Worm (Caenorhabditis elegans) whole organism, L4 larva: ENCODE data around the gene B0454.26.

ENCODE experiments used
- R02D3.7 ChIP-seq: fragments of 150-350 bp; sonication (generic microtip); optimal IDR thresholded peaks from 3 replicates; lab custom pipeline; 2014; ENCODE audit warnings: missing biosample characterization, missing genetic modification characterization
- T26A8.4 ChIP-seq: fragments of 200-800 bp; sonication (Bioruptor generic); IDR thresholded peaks from 2 replicates; pipeline ENCODE4 v1.3.6; 2022; ENCODE audit warnings: missing genetic modification characterization, missing compliant biosample characterization
- ama-1 ChIP-seq: fragments of 150-350 bp; optimal IDR thresholded peaks from 2 replicates; lab custom pipeline; 2014; ENCODE audit warnings: inconsistent platforms, mixed read lengths
- daf-19 ChIP-seq: fragments of 200-800 bp; sonication (Bioruptor generic); conservative IDR thresholded peaks from 2 replicates; pipeline ENCODE4 v1.3.6; 2022; ENCODE audit warnings: missing genetic modification characterization, missing compliant biosample characterization
- jun-1 ChIP-seq: fragments of 150-350 bp; optimal IDR thresholded peaks from 2 replicates; lab custom pipeline; 2014; ENCODE audit warnings: missing biosample characterization, missing genetic modification reagents, missing genetic modification characterization
- mdl-1 ChIP-seq, 2 experiments: fragments of 150-350 bp in 1 of 2; sonication (generic microtip) in 1 of 2; optimal IDR thresholded peaks; 2 replicates each; lab custom pipeline; 2014 to 2017; ENCODE audit warnings: missing biosample characterization in 2 of 2, missing genetic modification characterization in 2 of 2
- mdt-29 ChIP-seq: fragments of 200-800 bp; sonication (Bioruptor generic); IDR thresholded peaks from 2 replicates; pipeline ENCODE4 v1.3.6; 2022; ENCODE audit warnings: missing genetic modification reagents, missing genetic modification characterization, missing compliant biosample characterization
- nhr-10 ChIP-seq: fragments of 150-350 bp; optimal IDR thresholded peaks from 2 replicates; lab custom pipeline; 2014; ENCODE audit warnings: missing biosample characterization, missing genetic modification characterization
- nhr-42 ChIP-seq: fragments of 200-800 bp; sonication (Bioruptor generic); IDR thresholded peaks from 2 replicates; pipeline ENCODE4 v1.3.6; 2022; ENCODE audit warnings: missing genetic modification characterization, missing compliant biosample characterization
- nhr-77 ChIP-seq: fragments of 150-350 bp; optimal IDR thresholded peaks from 2 replicates; lab custom pipeline; 2014; ENCODE audit warnings: missing biosample characterization, missing genetic modification characterization
- unc-62 ChIP-seq, 3 experiments: fragments of 150-350 bp in 1 of 3; sonication (generic microtip); optimal IDR thresholded peaks in 2 of 3; peaks in 1 of 3; 1 replicate in 1 of 3; 2 replicates in 2 of 3; lab custom pipeline; 2014 to 2017; ENCODE audit warnings: missing biosample characterization in 3 of 3, missing genetic modification characterization in 3 of 3, missing genetic modification reagents in 3 of 3, missing genotype in 1 of 3
- ztf-11 ChIP-seq: fragments of 150-350 bp; optimal IDR thresholded peaks from 2 replicates; lab custom pipeline; 2014; ENCODE audit warnings: missing biosample characterization, missing genetic modification characterization

ce11 chrII:3012133-3012532 lies 26.2 kb downstream of the B0454.26 start, which contains the start of gene C41H7.9:
- TF ChIP-seq mdl-1 (tag; optimal IDR thresholded peaks at IDR 0.05; lab: Kevin White, UChicago) (no peak), ztf-11 (no peak), nhr-10 (tag; lab: Kevin White, UChicago) (no peak), T26A8.4 (GFP tag; lab: Robert Waterston, UW) (no peak), nhr-42 (GFP tag; lab: Robert Waterston, UW) (no peak), jun-1 (tag; lab: Kevin White, UChicago) (no peak), nhr-77 (tag; lab: Kevin White, UChicago) (no peak), mdt-29 (no peak), daf-19 (GFP tag; lab: Robert Waterston, UW) (no peak), ama-1 (lab: Kevin White, UChicago) (no peak), unc-62 (GFP tag; optimal IDR thresholded peaks at IDR 0.05 in 1 of 2; lab: Kevin White, UChicago) (no peak), unc-62 (tag; optimal IDR thresholded peaks at IDR 0.05; lab: Kevin White, UChicago) (no peak), R02D3.7 (tag; lab: Kevin White, UChicago) (no peak)
